Fruit fly (Drosophila melanogaster): ENCODE results near the gene betaTub97EF.

betaTub97EF gene

dm6 chr3R:27987329-27987728, 855 bp downstream of the betaTub97EF start (continued):
- TF ChIP-seq Drgx (GFP tag; IDR thresholded peaks at IDR 0.05) (peak; percentile 57), Awh (GFP tag; IDR thresholded peaks at IDR 0.05) (peak; percentile 38; the same call in 1 of the 2 replicates), zen2 (GFP tag; IDR thresholded peaks at IDR 0.05; ENCODE audit: partially characterized antibody) (no peak), CG2202 (tag; optimal IDR thresholded peaks at IDR 0.05) (peak; percentile 2), ranshi (GFP tag; IDR thresholded peaks at IDR 0.05) (peak; percentile 75), klu (GFP tag; IDR thresholded peaks at IDR 0.05) (peak; percentile 69), CG7745 (tag; optimal IDR thresholded peaks at IDR 0.05) (no peak), Poxn (GFP tag; IDR thresholded peaks at IDR 0.05) (peak; percentile 53; the same call in 1 of the 2 replicates), chif (GFP tag; optimal IDR thresholded peaks at IDR 0.05) (peak in 1 of 2 experiments; percentile 7), CG13775 (GFP tag; optimal IDR thresholded peaks at IDR 0.05) (peak; percentile 75), Dll (GFP tag; IDR thresholded peaks at IDR 0.05; ENCODE audit: partially characterized antibody) (no peak), pho (GFP tag; optimal IDR thresholded peaks at IDR 0.05) (peak; percentile 17), CG10654 (GFP tag; optimal IDR thresholded peaks at IDR 0.05) (no peak), Max (GFP tag; optimal IDR thresholded peaks at IDR 0.05) (peak; percentile 56), tx (GFP tag; optimal IDR thresholded peaks at IDR 0.05) (no peak), bcd (GFP tag; optimal IDR thresholded peaks at IDR 0.05) (peak; percentile 66), sc (optimal IDR thresholded peaks at IDR 0.05) (no peak), sc (GFP tag; optimal IDR thresholded peaks at IDR 0.05) (no peak), CG14441 (GFP tag; IDR thresholded peaks at IDR 0.05) (peak; percentile 36; the same call in 1 of the 2 replicates), Opbp (GFP tag; IDR thresholded peaks at IDR 0.05; ENCODE audit: partially characterized antibody) (no peak), ewg (GFP tag; optimal IDR thresholded peaks at IDR 0.05) (peak; percentile 34), CG11398 (GFP tag; optimal IDR thresholded peaks at IDR 0.05) (no peak), Vsx1 (GFP tag; optimal IDR thresholded peaks at IDR 0.05) (peak; percentile 20), CG31365 (tag; optimal IDR thresholded peaks at IDR 0.05) (no peak), CG6765 (GFP tag; optimal IDR thresholded peaks at IDR 0.05) (peak; percentile 46), cas (GFP tag; IDR thresholded peaks at IDR 0.05) (peak; percentile 67), bab2 (GFP tag; optimal IDR thresholded peaks at IDR 0.05) (peak; percentile 19), lov (optimal IDR thresholded peaks at IDR 0.05) (no peak), lov (GFP tag; IDR thresholded peaks at IDR 0.05) (no peak), B-H1 (GFP tag; IDR thresholded peaks at IDR 0.05) (peak; percentile 17; the same call in 2 of the 3 replicates), ase (GFP tag; IDR thresholded peaks at IDR 0.05) (peak; percentile 35; the same call in 1 of the 3 replicates), CG12391 (tag; optimal IDR thresholded peaks at IDR 0.05) (peak; percentile 76), MTF-1 (GFP tag; optimal IDR thresholded peaks at IDR 0.05; ENCODE audit: borderline replicate concordance) (no peak), oc (tag; optimal IDR thresholded peaks at IDR 0.05) (peak; percentile 11), CG34224 (GFP tag; IDR thresholded peaks at IDR 0.05; ENCODE audit: partially characterized antibody) (no peak), CG8478 (optimal IDR thresholded peaks at IDR 0.05) (no peak), lola (GFP tag; optimal IDR thresholded peaks at IDR 0.05) (peak in 1 of 3 experiments; percentile 50), stc (GFP tag; IDR thresholded peaks at IDR 0.05) (0 out of 2 replicates have a peak, but pooled peaks have one; percentile 38), aop (GFP tag; IDR thresholded peaks at IDR 0.05) (no peak), Ptx1 (GFP tag; IDR thresholded peaks at IDR 0.05) (peak; percentile 69), Atf6 (GFP tag; IDR thresholded peaks at IDR 0.05) (peak; percentile 88), pzg (GFP tag; optimal IDR thresholded peaks at IDR 0.05) (no peak), CG34422 (GFP tag; IDR thresholded peaks at IDR 0.05) (peak; percentile 60; the same call in 2 of the 3 replicates), cg (GFP tag; optimal IDR thresholded peaks at IDR 0.05) (no peak), row (GFP tag; IDR thresholded peaks at IDR 0.05) (peak; percentile 85), ab (GFP tag; optimal IDR thresholded peaks at IDR 0.05) (no peak), CG16813 (GFP tag; IDR thresholded peaks at IDR 0.05; ENCODE audit: partially characterized antibody) (no peak), sug (tag; optimal IDR thresholded peaks at IDR 0.05) (peak; percentile 41), CG32772 (GFP tag; IDR thresholded peaks at IDR 0.05) (peak; percentile 77), pnt (GFP tag; optimal IDR thresholded peaks at IDR 0.05) (no peak), CG8290 (GFP tag; optimal IDR thresholded peaks at IDR 0.05) (no peak), CG8290 (tag; optimal IDR thresholded peaks at IDR 0.05) (no peak)
